Worm (Caenorhabditis elegans) whole organism, young adult: ENCODE measurements around the gene T04C4.3.

ENCODE experiments used
- attf-6 ChIP-seq: fragments of 200-800 bp; sonication (Bioruptor generic); IDR thresholded peaks from 2 replicates; pipeline ENCODE4 v1.3.6; 2022; ENCODE audit warnings: missing genetic modification reagents, missing genetic modification characterization, missing compliant biosample characterization
- ceh-27 ChIP-seq: fragments of 200-800 bp; sonication (Bioruptor generic); optimal IDR thresholded peaks from 2 replicates; lab custom pipeline; 2018; ENCODE audit warnings: mild to moderate bottlenecking, missing genetic modification characterization, moderate library complexity, missing compliant biosample characterization
- sea-2 ChIP-seq: fragments of 200-800 bp; sonication (Bioruptor generic); IDR thresholded peaks from 2 replicates; pipeline ENCODE4 v1.3.6; 2022; ENCODE audit warnings: missing genetic modification characterization, missing compliant biosample characterization

DNA sequence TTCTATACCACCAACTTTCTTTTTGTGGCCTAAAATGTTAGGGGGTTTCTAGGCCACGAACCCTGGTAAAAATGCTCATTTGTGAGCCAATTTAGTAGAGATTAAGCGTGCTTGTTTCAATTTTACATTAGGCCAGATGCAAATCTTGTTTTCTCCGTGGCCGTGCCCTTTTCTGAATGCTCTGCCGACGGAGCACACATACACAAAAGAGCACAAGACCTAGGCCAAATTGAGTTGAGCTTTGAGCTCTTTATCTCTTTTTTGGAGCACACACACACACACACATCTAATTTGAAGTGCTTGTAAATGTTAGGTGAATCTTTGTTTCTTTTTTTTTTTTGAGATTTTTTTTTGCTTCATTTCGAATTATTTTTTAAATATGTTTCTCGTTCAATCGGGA, 43.8 kb downstream of the T04C4.3 start:
- TF ChIP-seq ceh-27 (GFP tag; lab: Kevin White, UChicago), result no peak
- TF ChIP-seq attf-6 (GFP tag; lab: Robert Waterston, UW), result no peak
- no peak for TF ChIP-seq sea-2 (GFP tag; lab: Robert Waterston, UW)
